Worm (Caenorhabditis elegans) whole organism, late embryonic: ENCODE data around the gene gpb-1.
A peak's percentile ranks its signal among the peaks of the same experiment; 100 is the strongest.
"Not testable (repeated sequence)": the region's sequence is repeated elsewhere in the genome, so short reads cannot be mapped to it uniquely, and the experiment has no call there.

ENCODE experiments used
- C08G9.2 ChIP-seq: sonication (generic microtip); optimal IDR thresholded peaks from 2 replicates; lab custom pipeline; 2016; ENCODE audit warnings: mild to moderate bottlenecking, missing genetic modification characterization, moderate library complexity, missing compliant biosample characterization
- C38D4.7 ChIP-seq: fragments of 200-800 bp; sonication (Bioruptor generic); optimal IDR thresholded peaks from 2 replicates; lab custom pipeline; 2018; ENCODE audit warnings: mild to moderate bottlenecking, missing genetic modification characterization, moderate library complexity, missing compliant biosample characterization
- F13H6.1 ChIP-seq: sonication (generic microtip); optimal IDR thresholded peaks from 2 replicates; lab custom pipeline; 2016; ENCODE audit warnings: missing genetic modification characterization, missing compliant biosample characterization
- K02D7.2 ChIP-seq: sonication (generic microtip); optimal IDR thresholded peaks from 2 replicates; lab custom pipeline; 2017; ENCODE audit warnings: mild to moderate bottlenecking, missing genetic modification characterization, missing compliant biosample characterization
- T23F11.4 ChIP-seq: fragments of 200-800 bp; sonication (Bioruptor generic); optimal IDR thresholded peaks from 2 replicates; lab custom pipeline; 2018; ENCODE audit warnings: mild to moderate bottlenecking, missing genetic modification characterization, missing compliant biosample characterization
- Y22D7AL.16 ChIP-seq: sonication (generic microtip); optimal IDR thresholded peaks from 2 replicates; lab custom pipeline; 2016; ENCODE audit warnings: missing genetic modification characterization, missing compliant biosample characterization
- ceh-14 ChIP-seq: sonication (generic microtip); optimal IDR thresholded peaks from 2 replicates; lab custom pipeline; 2016; ENCODE audit warnings: missing genotype, missing genetic modification characterization, missing compliant biosample characterization
- ceh-18 ChIP-seq: sonication (generic microtip); optimal IDR thresholded peaks from 2 replicates; lab custom pipeline; 2016; ENCODE audit warnings: missing genetic modification characterization, missing compliant biosample characterization
- ceh-19 ChIP-seq: fragments of 200-800 bp; sonication (Bioruptor generic); optimal IDR thresholded peaks from 2 replicates; lab custom pipeline; 2018; ENCODE audit warnings: mild to moderate bottlenecking, missing genetic modification characterization, missing compliant biosample characterization
- ceh-2 ChIP-seq: sonication (generic microtip); optimal IDR thresholded peaks from 2 replicates; lab custom pipeline; 2016; ENCODE audit warnings: missing genotype, missing genetic modification characterization, missing compliant biosample characterization
- ceh-22 ChIP-seq: sonication (generic microtip); optimal IDR thresholded peaks from 2 replicates; lab custom pipeline; 2017; ENCODE audit warnings: missing biosample characterization, missing genetic modification characterization
- ceh-31 ChIP-seq: sonication (generic microtip); optimal IDR thresholded peaks from 2 replicates; lab custom pipeline; 2016; ENCODE audit warnings: missing genetic modification characterization, missing compliant biosample characterization
- ceh-34 ChIP-seq: sonication (generic microtip); optimal IDR thresholded peaks from 2 replicates; lab custom pipeline; 2016; ENCODE audit warnings: mild to moderate bottlenecking, missing genetic modification characterization, missing compliant biosample characterization
- ceh-45 ChIP-seq: fragments of 200-800 bp; sonication (Bioruptor generic); IDR thresholded peaks from 2 replicates; pipeline ENCODE4 v1.3.6; 2022; ENCODE audit warnings: missing genetic modification reagents, missing genetic modification characterization, missing compliant biosample characterization
- ceh-48 ChIP-seq: sonication (generic microtip); optimal IDR thresholded peaks from 2 replicates; lab custom pipeline; 2016; ENCODE audit warnings: missing genetic modification characterization, inconsistent platforms, missing compliant biosample characterization
- ceh-9 ChIP-seq: sonication (generic microtip); optimal IDR thresholded peaks from 2 replicates; lab custom pipeline; 2016; ENCODE audit warnings: mild to moderate bottlenecking, missing genetic modification characterization, inconsistent platforms, missing compliant biosample characterization
- dmd-4 ChIP-seq: sonication (generic microtip); optimal IDR thresholded peaks from 2 replicates; lab custom pipeline; 2016; ENCODE audit warnings: borderline replicate concordance, missing genetic modification characterization, missing compliant biosample characterization
- elt-2 ChIP-seq: sonication (generic microtip); optimal IDR thresholded peaks from 2 replicates; lab custom pipeline; 2016; ENCODE audit warnings: missing genetic modification reagents, missing genetic modification characterization, missing compliant biosample characterization
- fax-1 ChIP-seq: sonication (generic microtip); optimal IDR thresholded peaks from 2 replicates; lab custom pipeline; 2016; ENCODE audit warnings: missing genotype, missing genetic modification characterization, missing compliant biosample characterization
- fkh-6 ChIP-seq: sonication (generic microtip); optimal IDR thresholded peaks from 2 replicates; lab custom pipeline; 2016; ENCODE audit warnings: missing genetic modification characterization, missing compliant biosample characterization
- gmeb-2 ChIP-seq: sonication (generic microtip); optimal IDR thresholded peaks from 2 replicates; lab custom pipeline; 2016; ENCODE audit warnings: missing genetic modification characterization, inconsistent platforms, missing compliant biosample characterization
- hlh-30 ChIP-seq: sonication (generic microtip); optimal IDR thresholded peaks from 2 replicates; lab custom pipeline; 2017; ENCODE audit warnings: antibody characterized with exemption, missing genetic modification characterization, missing compliant biosample characterization; ENCODE audit not compliant: insufficient read depth
- hlh-8 ChIP-seq: sonication (generic microtip); optimal IDR thresholded peaks from 2 replicates; lab custom pipeline; 2016; ENCODE audit warnings: missing genotype, missing genetic modification characterization, missing compliant biosample characterization
- lim-6 ChIP-seq: sonication (generic microtip); optimal IDR thresholded peaks from 2 replicates; lab custom pipeline; 2016; ENCODE audit warnings: missing genetic modification characterization, missing compliant biosample characterization
- lin-11 ChIP-seq: fragments of 200-800 bp; sonication (Bioruptor generic); optimal IDR thresholded peaks from 2 replicates; lab custom pipeline; 2018; ENCODE audit warnings: mild to moderate bottlenecking, missing genetic modification characterization, missing compliant biosample characterization
- mec-3 ChIP-seq: sonication (generic microtip); optimal IDR thresholded peaks from 2 replicates; lab custom pipeline; 2016; ENCODE audit warnings: borderline replicate concordance, missing genetic modification characterization, missing compliant biosample characterization
- nfya-1 ChIP-seq: sonication (generic microtip); optimal IDR thresholded peaks from 2 replicates; lab custom pipeline; 2017; ENCODE audit warnings: missing genetic modification characterization, mild to moderate bottlenecking, missing compliant biosample characterization, antibody characterized with exemption, moderate library complexity
- nhr-232 ChIP-seq: sonication (generic microtip); optimal IDR thresholded peaks from 2 replicates; lab custom pipeline; 2016; ENCODE audit warnings: missing genetic modification characterization, missing compliant biosample characterization
- pax-1 ChIP-seq: fragments of 150-350 bp; optimal IDR thresholded peaks from 2 replicates; lab custom pipeline; 2014; ENCODE audit warnings: missing biosample characterization, missing genetic modification characterization
- pha-4 ChIP-seq: fragments of 150-350 bp; optimal IDR thresholded peaks from 2 replicates; lab custom pipeline; 2018; ENCODE audit warnings: missing biosample characterization, missing genetic modification reagents, missing genetic modification characterization
- pqm-1 ChIP-seq: sonication (generic microtip); optimal IDR thresholded peaks from 2 replicates; lab custom pipeline; 2016; ENCODE audit warnings: missing genetic modification characterization, missing compliant biosample characterization
- ref-2 ChIP-seq: sonication (generic microtip); optimal IDR thresholded peaks from 2 replicates; lab custom pipeline; 2016; ENCODE audit warnings: missing genetic modification characterization, missing compliant biosample characterization
- rnt-1 ChIP-seq: sonication (generic microtip); optimal IDR thresholded peaks from 2 replicates; lab custom pipeline; 2016; ENCODE audit warnings: missing genetic modification characterization, missing compliant biosample characterization
- sdc-2 ChIP-seq: sonication (generic microtip); optimal IDR thresholded peaks from 2 replicates; lab custom pipeline; 2016; ENCODE audit warnings: missing genotype, missing genetic modification characterization, missing compliant biosample characterization
- sox-2 ChIP-seq: fragments of 200-800 bp; sonication (Bioruptor generic); IDR thresholded peaks from 2 replicates; pipeline ENCODE4 v1.3.6; 2022; ENCODE audit warnings: missing genetic modification reagents, missing genetic modification characterization, missing compliant biosample characterization
- syd-9 ChIP-seq: sonication (generic microtip); optimal IDR thresholded peaks from 2 replicates; lab custom pipeline; 2016; ENCODE audit warnings: mild to moderate bottlenecking, missing genetic modification characterization, moderate library complexity, missing compliant biosample characterization
- tbx-2 ChIP-seq: sonication (generic microtip); optimal IDR thresholded peaks from 2 replicates; lab custom pipeline; 2016; ENCODE audit warnings: missing genetic modification characterization, missing compliant biosample characterization
- tbx-7 ChIP-seq: sonication (generic microtip); optimal IDR thresholded peaks from 2 replicates; lab custom pipeline; 2016; ENCODE audit warnings: missing genotype, missing genetic modification characterization, missing compliant biosample characterization
- ttx-3 ChIP-seq: sonication (generic microtip); optimal IDR thresholded peaks from 2 replicates; lab custom pipeline; 2016; ENCODE audit warnings: missing genetic modification reagents, missing genetic modification characterization, missing compliant biosample characterization
- unc-3 ChIP-seq, 2 experiments: fragments of 200-800 bp in 1 of 2; sonication (Bioruptor generic) in 1 of 2; sonication (generic microtip) in 1 of 2; conservative IDR thresholded peaks in 1 of 2; optimal IDR thresholded peaks in 1 of 2; 2 replicates each; pipeline versions ENCODE4 v1.3.6 to Lab custom; 2016 to 2022; ENCODE audit warnings: missing compliant biosample characterization in 2 of 2, missing genetic modification characterization in 2 of 2, missing genetic modification reagents in 1 of 2
- unc-42 ChIP-seq: sonication (generic microtip); optimal IDR thresholded peaks from 2 replicates; lab custom pipeline; 2016; ENCODE audit warnings: missing genotype, missing genetic modification characterization, missing compliant biosample characterization
- unc-86 ChIP-seq: sonication (generic microtip); optimal IDR thresholded peaks from 2 replicates; lab custom pipeline; 2016; ENCODE audit warnings: missing genetic modification characterization, missing compliant biosample characterization
- zip-5 ChIP-seq: sonication (generic microtip); optimal IDR thresholded peaks from 2 replicates; lab custom pipeline; 2016; ENCODE audit warnings: missing genetic modification characterization, missing compliant biosample characterization

gpb-1 gene

ce11 chrII:11766472-11766871 is 18.1 kb upstream of the gpb-1 start, which contains the start of gene F44E5.2:
Gene F44E5.2 (plus strand): TSS chrII:11766772.
- TF ChIP-seq lin-11 (no peak), C08G9.2 (no peak), sdc-2 (no peak), unc-42 (tag; lab: Kevin White, UChicago) (no peak)

DNA sequence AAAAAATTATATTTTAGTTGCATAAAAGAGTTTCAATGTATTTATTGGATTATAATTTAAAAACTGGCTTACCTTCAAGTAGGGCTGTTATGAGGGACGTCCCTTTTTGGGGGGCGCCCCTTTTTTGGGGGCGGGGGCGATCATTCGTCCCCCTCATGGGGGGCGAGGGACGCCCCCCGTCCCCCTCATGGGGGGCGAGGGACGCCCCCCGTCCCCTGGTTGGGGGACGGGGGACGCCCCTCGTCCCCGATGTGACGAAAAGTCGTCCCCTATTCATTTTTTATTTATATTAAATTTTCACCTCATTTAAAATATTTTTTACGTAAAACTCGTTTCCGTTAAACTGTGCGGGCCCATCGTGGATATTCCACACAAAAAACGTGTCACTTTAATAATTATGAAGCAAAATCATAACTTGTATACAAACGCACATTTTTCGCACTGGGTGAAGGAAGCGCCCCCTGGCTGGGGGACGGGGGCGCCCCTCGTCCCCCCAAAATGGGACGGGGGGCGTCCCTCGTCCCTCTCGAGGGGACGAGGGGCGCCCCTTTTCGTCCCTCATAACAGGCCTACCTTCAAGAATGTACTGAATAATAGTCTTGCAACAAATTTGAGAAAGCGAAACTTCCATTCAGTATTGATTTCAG is 17.2 kb upstream of the gpb-1 start:
- TF ChIP-seq ceh-2 (no peak), zip-5 (tag; lab: Kevin White, UChicago) (no peak), nfya-1 (no peak), ceh-34 (tag; lab: Kevin White, UChicago) (no peak), ceh-48 (tag; lab: Kevin White, UChicago) (no peak), unc-3 (GFP tag; conservative IDR thresholded peaks at IDR 0.05; lab: Robert Waterston, UW) (no peak), unc-3 (tag; optimal IDR thresholded peaks at IDR 0.05; lab: Kevin White, UChicago) (no peak), C38D4.7 (GFP tag; lab: Kevin White, UChicago) (no peak), ttx-3 (tag; lab: Kevin White, UChicago) (no peak), T23F11.4 (GFP tag; lab: Kevin White, UChicago) (no peak), unc-42 (tag; lab: Kevin White, UChicago) (no peak), lim-6 (tag; lab: Kevin White, UChicago) (no peak), syd-9 (no peak), fax-1 (tag; lab: Kevin White, UChicago) (no peak), fkh-6 (tag; lab: Kevin White, UChicago) (no peak), pha-4 (tag; lab: Kevin White, UChicago) (no peak), ceh-19 (GFP tag; lab: Kevin White, UChicago) (no peak)

DNA sequence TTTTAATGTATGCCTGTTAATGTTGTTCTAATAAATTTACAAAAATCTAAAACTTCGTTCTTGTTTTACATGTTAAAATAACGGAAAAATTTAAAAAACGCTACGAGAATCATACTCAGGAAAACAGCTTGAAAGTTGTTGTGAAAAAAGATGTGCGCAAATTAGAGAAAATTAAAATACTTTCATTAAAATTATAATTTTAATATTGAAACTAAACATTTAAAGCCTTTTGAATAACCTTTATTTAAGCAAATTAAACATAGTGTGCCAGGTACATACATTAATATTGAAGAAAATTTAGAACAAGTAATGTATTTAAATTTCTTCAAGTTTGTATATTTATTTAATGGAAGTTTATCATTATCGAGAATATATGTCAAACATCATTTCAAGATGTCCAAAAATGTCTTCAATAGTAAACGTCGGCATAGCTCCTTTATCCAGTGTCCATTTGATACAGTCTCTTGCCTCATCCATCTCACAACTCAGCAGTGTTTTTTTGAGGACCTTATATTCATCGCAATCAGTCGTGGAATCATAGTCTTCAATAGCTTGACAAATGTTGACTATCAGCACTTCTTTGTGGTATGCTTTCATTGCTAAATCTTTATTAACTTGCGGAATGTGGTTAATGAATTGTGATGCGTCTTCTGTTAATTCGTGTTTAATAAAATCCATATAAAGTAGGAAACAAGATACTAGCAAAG is 13.5 kb upstream of the gpb-1 start:
- TF ChIP-seq mec-3 (tag; lab: Kevin White, UChicago) (no peak), F13H6.1 (no peak), sdc-2 (no peak), ref-2 (tag; lab: Kevin White, UChicago) (no peak), ceh-18 (tag; lab: Kevin White, UChicago) (no peak), ceh-9 (tag; lab: Kevin White, UChicago) (no peak), ceh-14 (tag; lab: Kevin White, UChicago) (no peak), dmd-4 (tag; lab: Kevin White, UChicago) (no peak), nhr-232 (tag; lab: Kevin White, UChicago) (no peak), pqm-1 (tag; lab: Kevin White, UChicago) (no peak), hlh-8 (tag; lab: Kevin White, UChicago) (no peak)

- TF ChIP-seq ceh-45: peak; percentile 65; the same call in 1 of the 2 replicates
- peak; percentile 55 for TF ChIP-seq K02D7.2 (tag; lab: Kevin White, UChicago)
- peak; percentile 10 for TF ChIP-seq ceh-48 (tag; lab: Kevin White, UChicago)
- TF ChIP-seq gmeb-2 (tag; lab: Kevin White, UChicago): peak; percentile 84
- peak; percentile 5 for TF ChIP-seq ceh-14 (tag; lab: Kevin White, UChicago)
- peak; percentile 67 for TF ChIP-seq T23F11.4 (GFP tag; lab: Kevin White, UChicago)
- TF ChIP-seq Y22D7AL.16 (tag; lab: Kevin White, UChicago): peak; percentile 78
- peak; percentile 86 for TF ChIP-seq nfya-1
- peak; percentile 23 for TF ChIP-seq tbx-7
- TF ChIP-seq ceh-31 (tag; lab: Kevin White, UChicago): peak; percentile 76
- TF ChIP-seq ceh-22 (tag; lab: Kevin White, UChicago): peak; percentile 48
- TF ChIP-seq ceh-19 (GFP tag; lab: Kevin White, UChicago): peak; percentile 69
- TF ChIP-seq unc-42 (tag; lab: Kevin White, UChicago): peak; percentile 9
- peak; percentile 79 for TF ChIP-seq unc-3 (GFP tag; conservative IDR thresholded peaks at IDR 0.05; lab: Robert Waterston, UW)
- TF ChIP-seq unc-3 (tag; optimal IDR thresholded peaks at IDR 0.05; lab: Kevin White, UChicago): not testable (repeated sequence)
- TF ChIP-seq pax-1: peak; percentile 90
- TF ChIP-seq sox-2: peak; percentile 95
- peak; percentile 29 for TF ChIP-seq elt-2 (tag; lab: Kevin White, UChicago)
- peak; percentile 59 for TF ChIP-seq rnt-1
- peak; percentile 68 for TF ChIP-seq ceh-18 (tag; lab: Kevin White, UChicago)
- TF ChIP-seq unc-86 (tag; lab: Kevin White, UChicago): peak; percentile 55
- TF ChIP-seq lin-11: peak; percentile 17
- peak; percentile 46 for TF ChIP-seq tbx-2 (tag; lab: Kevin White, UChicago)
- TF ChIP-seq hlh-30 (tag; lab: Kevin White, UChicago): peak; percentile 56
- peak; percentile 81 for TF ChIP-seq ceh-34 (tag; lab: Kevin White, UChicago)
- TF ChIP-seq hlh-8 (tag; lab: Kevin White, UChicago): peak; percentile 50
Observed at ce11 chrII:11759277-11759676, 10.9 kb upstream of the gpb-1 start, which contains the start of the genes F44E5.4 and F44E5.5. Gene F44E5.4 (minus strand): TSS chrII:11759311. Gene F44E5.5 (plus strand): TSS chrII:11759662.
